Fruit fly (Drosophila melanogaster) whole organism, prepupa: ENCODE data around the gene CG8319.

Experiments used
- Blimp-1 ChIP-seq: fragments of 200-800 bp; sonication (Bioruptor generic); optimal IDR thresholded peaks from 3 replicates; lab custom pipeline; 2017; ENCODE audit warnings: missing biosample characterization, missing genetic modification characterization, mild to moderate bottlenecking, moderate library complexity, missing genetic modification reagents
- CG10631 ChIP-seq: fragments of 200-800 bp; sonication (Bioruptor generic); optimal IDR thresholded peaks from 2 replicates; lab custom pipeline; 2016; ENCODE audit warnings: missing biosample characterization, missing genetic modification characterization
- CG11902 ChIP-seq: fragments of 200-800 bp; sonication (Bioruptor generic); optimal IDR thresholded peaks from 3 replicates; lab custom pipeline; 2016; ENCODE audit warnings: missing biosample characterization, missing genetic modification characterization
- CG32006 ChIP-seq: fragments of 200-800 bp; sonication (Bioruptor generic); optimal IDR thresholded peaks from 3 replicates; lab custom pipeline; 2017; ENCODE audit warnings: missing biosample characterization, mild to moderate bottlenecking, missing genetic modification characterization
- CG34406 ChIP-seq: fragments of 200-800 bp; sonication (Bioruptor generic); optimal IDR thresholded peaks from 3 replicates; lab custom pipeline; 2016; ENCODE audit warnings: missing biosample characterization, missing genetic modification characterization
- CG6276 ChIP-seq: fragments of 200-800 bp; sonication (Bioruptor generic); optimal IDR thresholded peaks from 2 replicates; lab custom pipeline; 2017; ENCODE audit warnings: missing biosample characterization, mild to moderate bottlenecking, missing genetic modification characterization
- CG6792 ChIP-seq: fragments of 200-800 bp; sonication (Bioruptor generic); optimal IDR thresholded peaks from 3 replicates; lab custom pipeline; 2016; ENCODE audit warnings: missing biosample characterization, missing genetic modification characterization
- CG6854 ChIP-seq: fragments of 200-800 bp; sonication (Bioruptor generic); optimal IDR thresholded peaks from 2 replicates; lab custom pipeline; 2017; ENCODE audit warnings: missing biosample characterization, mild to moderate bottlenecking, missing genetic modification characterization
- CG7368 ChIP-seq: fragments of 200-800 bp; sonication (Bioruptor generic); optimal IDR thresholded peaks from 3 replicates; lab custom pipeline; 2016; ENCODE audit warnings: missing biosample characterization, missing genetic modification characterization
- CG8319 ChIP-seq: fragments of 200-800 bp; sonication (Bioruptor generic); optimal IDR thresholded peaks from 3 replicates; lab custom pipeline; 2016; ENCODE audit warnings: missing biosample characterization, missing genetic modification characterization
- CG8632 ChIP-seq: fragments of 200-800 bp; sonication (Bioruptor generic); optimal IDR thresholded peaks from 3 replicates; lab custom pipeline; 2016; ENCODE audit warnings: missing biosample characterization, missing genetic modification characterization
- CG9139 ChIP-seq: fragments of 200-800 bp; sonication (Bioruptor generic); optimal IDR thresholded peaks from 3 replicates; lab custom pipeline; 2017; ENCODE audit warnings: missing biosample characterization, mild to moderate bottlenecking, missing genetic modification characterization
- Eip78C ChIP-seq: fragments of 200-800 bp; sonication (Bioruptor generic); peaks from one replicate; lab custom pipeline; 2016; ENCODE audit warnings: missing biosample characterization, missing genetic modification characterization
- Hr39 ChIP-seq: fragments of 200-800 bp; sonication (Bioruptor generic); optimal IDR thresholded peaks from 2 replicates; lab custom pipeline; 2016; ENCODE audit warnings: missing biosample characterization, missing genetic modification characterization
- Hr4 ChIP-seq: fragments of 200-800 bp; sonication (Bioruptor generic); optimal IDR thresholded peaks from 3 replicates; lab custom pipeline; 2016; ENCODE audit warnings: missing biosample characterization, missing genetic modification characterization
- Sox14 ChIP-seq: fragments of 200-800 bp; sonication (Bioruptor generic); optimal IDR thresholded peaks from 3 replicates; lab custom pipeline; 2016; ENCODE audit warnings: missing biosample characterization, missing genetic modification characterization
- achi ChIP-seq: fragments of 200-800 bp; sonication (Bioruptor generic); optimal IDR thresholded peaks from 3 replicates; lab custom pipeline; 2016; ENCODE audit warnings: missing biosample characterization, missing genetic modification characterization
- dsx ChIP-seq: fragments of 200-800 bp; optimal IDR thresholded peaks from 3 replicates; lab custom pipeline; 2019; ENCODE audit warnings: missing biosample characterization, mild to moderate bottlenecking, missing genetic modification characterization, moderate library complexity; ENCODE audit not compliant: poor library complexity, severe bottlenecking
- eg ChIP-seq: fragments of 200-800 bp; sonication (Bioruptor generic); IDR thresholded peaks from 3 replicates; pipeline ENCODE4 v1.3.6; 2022; ENCODE audit warnings: missing biosample characterization, missing genetic modification characterization
- fd85E ChIP-seq: fragments of 200-800 bp; sonication (Bioruptor generic); optimal IDR thresholded peaks from 3 replicates; lab custom pipeline; 2016; ENCODE audit warnings: missing biosample characterization, missing genetic modification characterization
- fkh ChIP-seq: fragments of 200-800 bp; sonication (Bioruptor generic); optimal IDR thresholded peaks from 3 replicates; lab custom pipeline; 2017; ENCODE audit warnings: missing biosample characterization, mild to moderate bottlenecking, missing genetic modification characterization, moderate library complexity
- lz ChIP-seq: fragments of 200-800 bp; sonication (Bioruptor generic); optimal IDR thresholded peaks from 3 replicates; lab custom pipeline; 2016; ENCODE audit warnings: missing biosample characterization, missing genetic modification characterization
- salr ChIP-seq, 2 experiments: fragments of 200-800 bp; sonication (Bioruptor generic); optimal IDR thresholded peaks; 3 replicates each; lab custom pipeline; 2016 to 2018; ENCODE audit warnings: missing biosample characterization in 2 of 2, missing genetic modification characterization in 2 of 2, mild to moderate bottlenecking in 1 of 2
- ss ChIP-seq, 2 experiments: fragments of 200-800 bp; sonication (Bioruptor generic); optimal IDR thresholded peaks; 2 replicates in 1 of 2; 3 replicates in 1 of 2; lab custom pipeline; 2017 to 2018; ENCODE audit warnings: mild to moderate bottlenecking in 2 of 2, missing biosample characterization in 2 of 2, missing genetic modification characterization in 2 of 2, moderate library complexity in 1 of 2
- topi ChIP-seq: fragments of 200-800 bp; sonication (Bioruptor generic); optimal IDR thresholded peaks from 3 replicates; lab custom pipeline; 2016; ENCODE audit warnings: missing biosample characterization, missing genetic modification characterization
- vri ChIP-seq: fragments of 200-800 bp; sonication (Bioruptor generic); optimal IDR thresholded peaks from 3 replicates; lab custom pipeline; 2016; ENCODE audit warnings: missing biosample characterization, mild to moderate bottlenecking, missing genetic modification characterization

CG8319 gene

DNA sequence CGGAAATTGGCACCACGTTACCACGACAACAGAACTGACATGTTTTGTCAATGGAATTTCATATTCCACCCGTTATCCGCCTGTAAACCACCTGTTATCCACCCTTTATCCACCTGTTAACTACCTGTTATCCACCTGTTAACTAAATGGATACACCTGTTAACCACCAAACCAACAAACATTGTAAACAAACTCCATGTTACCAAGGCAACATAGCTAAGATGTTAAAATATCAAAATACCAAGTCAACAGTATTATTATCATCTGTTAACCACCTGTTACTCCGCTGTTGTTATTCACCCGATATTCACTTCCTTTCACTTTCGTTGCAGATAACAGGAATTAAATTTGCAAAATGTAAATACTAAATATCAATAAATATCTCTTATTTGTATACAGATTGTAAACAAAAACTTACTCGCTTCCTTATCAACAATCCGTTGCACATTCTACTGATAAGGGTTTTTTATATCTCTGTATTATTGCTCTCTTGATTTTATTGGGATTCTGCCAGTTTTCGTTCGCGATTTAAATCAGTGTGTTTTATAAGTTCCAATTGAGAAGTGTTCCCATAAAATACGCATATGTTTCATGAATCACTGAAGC is 48.0 kb downstream of the CG8319 start, which contains the start of gene Nepl12:
Gene Nepl12 (plus strand): TSS at position 556 of the 606 bp plus-strand sequence.
- no peak for TF ChIP-seq CG7368 (GFP tag; lab: Kevin White, UChicago)
- TF ChIP-seq CG10631 (GFP tag; lab: Kevin White, UChicago) = no peak
- TF ChIP-seq CG6854 (GFP tag; lab: Kevin White, UChicago) = no peak
- peak; percentile 18 for TF ChIP-seq CG8319 (GFP tag; lab: Kevin White, UChicago)
- no peak for TF ChIP-seq Blimp-1 (GFP tag; lab: Kevin White, UChicago)
- TF ChIP-seq topi = no peak
- no peak for TF ChIP-seq Eip78C
- TF ChIP-seq vri = no peak
- TF ChIP-seq CG6792 (GFP tag; lab: Kevin White, UChicago) = peak; percentile 12
- TF ChIP-seq fd85E (GFP tag; lab: Kevin White, UChicago) = no peak
- TF ChIP-seq salr (GFP tag; optimal IDR thresholded peaks at IDR 0.05; lab: Kevin White, UChicago) = peak in 1 of 2 experiments; percentile 22
- peak; percentile 8 for TF ChIP-seq achi
- TF ChIP-seq CG32006 (GFP tag; lab: Kevin White, UChicago) = no peak
- TF ChIP-seq CG6276 (GFP tag; lab: Kevin White, UChicago) = no peak
- TF ChIP-seq CG34406 = peak; percentile 9
- TF ChIP-seq CG11902 (GFP tag; lab: Kevin White, UChicago) = peak; percentile 19
- no peak for TF ChIP-seq lz (GFP tag; lab: Kevin White, UChicago)
- TF ChIP-seq CG8632 = peak; percentile 27

DNA sequence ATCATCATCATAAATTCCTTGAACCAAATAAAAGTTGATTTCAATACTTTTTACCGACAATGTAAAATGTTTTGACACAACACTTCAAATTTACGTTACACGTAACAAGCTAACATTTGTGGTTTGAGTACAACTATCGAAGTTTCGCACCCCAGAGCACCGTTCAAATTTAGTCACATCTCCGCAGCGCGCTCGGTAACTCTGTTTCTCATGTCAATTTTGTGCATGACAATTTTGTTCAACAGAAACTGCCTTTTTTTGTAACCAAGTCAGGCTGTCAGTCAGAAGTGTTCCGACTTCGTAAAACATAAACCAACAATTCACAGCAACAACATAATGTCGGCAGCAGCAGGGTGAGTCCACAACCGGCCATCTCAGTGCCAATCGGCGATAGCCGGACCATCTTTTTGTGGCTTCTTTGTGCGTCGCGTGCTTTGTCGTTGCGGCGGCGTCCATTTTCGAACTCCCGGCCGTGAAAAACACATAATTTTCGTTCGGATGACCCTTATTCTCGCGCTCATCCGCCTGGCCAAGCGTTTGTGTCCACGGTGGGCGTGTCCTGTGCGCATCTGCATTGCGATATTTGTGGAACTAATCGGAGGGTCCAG is 50.7 kb downstream of the CG8319 start, which contains the start of gene p23:
Gene p23 (plus strand): TSS at position 194 of the 608 bp plus-strand sequence.
- TF ChIP-seq Sox14 (GFP tag; lab: Kevin White, UChicago) (peak; percentile 66), CG9139 (GFP tag; lab: Kevin White, UChicago) (peak; percentile 9), achi (peak; percentile 81), Hr4 (GFP tag; lab: Kevin White, UChicago) (no peak), Hr39 (GFP tag; lab: Kevin White, UChicago) (no peak), fd85E (GFP tag; lab: Kevin White, UChicago) (no peak), eg (GFP tag; lab: Robert Waterston, UW) (0 out of 3 replicates have a peak, but pooled peaks have one; percentile 9), fkh (GFP tag; lab: Kevin White, UChicago) (peak; percentile 11), ss (GFP tag; optimal IDR thresholded peaks at IDR 0.05; lab: Kevin White, UChicago) (peak in 1 of 2 experiments; percentile 43), dsx (GFP tag; lab: Kevin White, UChicago) (peak; percentile 34), CG6276 (GFP tag; lab: Kevin White, UChicago) (no peak)
